Worm (Caenorhabditis elegans) whole organism, L4 larva: ENCODE measurements around the gene chil-8.

Experiments used
- F26F4.8 ChIP-seq: fragments of 200-800 bp; sonication (Bioruptor generic); conservative IDR thresholded peaks from 2 replicates; pipeline ENCODE4 v1.3.6; 2022; ENCODE audit warnings: missing genetic modification characterization, missing compliant biosample characterization
- F49E8.2 ChIP-seq: sonication (generic microtip); optimal IDR thresholded peaks from 2 replicates; lab custom pipeline; 2016; ENCODE audit warnings: missing compliant biosample characterization, mild to moderate bottlenecking, missing genetic modification characterization, borderline replicate concordance
- R02D3.7 ChIP-seq: fragments of 150-350 bp; sonication (generic microtip); optimal IDR thresholded peaks from 3 replicates; lab custom pipeline; 2014; ENCODE audit warnings: missing biosample characterization, missing genetic modification characterization
- Y5F2A.4 ChIP-seq: fragments of 200-800 bp; sonication (Bioruptor generic); optimal IDR thresholded peaks from 2 replicates; lab custom pipeline; 2018; ENCODE audit warnings: mild to moderate bottlenecking, missing genetic modification characterization, missing compliant biosample characterization
- ama-1 ChIP-seq: fragments of 150-350 bp; optimal IDR thresholded peaks from 2 replicates; lab custom pipeline; 2014; ENCODE audit warnings: inconsistent platforms, mixed read lengths
- dpl-1 ChIP-seq: fragments of 150-350 bp; optimal IDR thresholded peaks from 2 replicates; lab custom pipeline; 2014; ENCODE audit warnings: missing biosample characterization, missing genetic modification reagents, missing genetic modification characterization
- fos-1 ChIP-seq: fragments of 150-350 bp; optimal IDR thresholded peaks from 2 replicates; lab custom pipeline; 2014; ENCODE audit warnings: missing biosample characterization, missing genetic modification characterization
- hmg-1.1 ChIP-seq: fragments of 200-800 bp; sonication (Bioruptor generic); IDR thresholded peaks from 2 replicates; pipeline ENCODE4 v1.3.6; 2022; ENCODE audit warnings: missing genetic modification reagents, missing genetic modification characterization, missing compliant biosample characterization
- lin-39 ChIP-seq: fragments of 150-350 bp; optimal IDR thresholded peaks from 2 replicates; lab custom pipeline; 2014; ENCODE audit warnings: missing biosample characterization, missing genetic modification reagents, missing genetic modification characterization
- nhr-10 ChIP-seq: fragments of 150-350 bp; optimal IDR thresholded peaks from 2 replicates; lab custom pipeline; 2014; ENCODE audit warnings: missing biosample characterization, missing genetic modification characterization
- nhr-237 ChIP-seq: sonication (generic microtip); optimal IDR thresholded peaks from 2 replicates; lab custom pipeline; 2017; ENCODE audit warnings: missing biosample characterization, missing genetic modification characterization
- nhr-48 ChIP-seq: sonication (generic microtip); optimal IDR thresholded peaks from 2 replicates; lab custom pipeline; 2016; ENCODE audit warnings: mild to moderate bottlenecking, missing genetic modification characterization, missing compliant biosample characterization
- nhr-76 ChIP-seq: fragments of 150-350 bp; optimal IDR thresholded peaks from 2 replicates; lab custom pipeline; 2014; ENCODE audit warnings: missing biosample characterization, missing genetic modification characterization
- unc-39 ChIP-seq: sonication (generic microtip); optimal IDR thresholded peaks from 2 replicates; lab custom pipeline; 2017; ENCODE audit warnings: missing biosample characterization, missing genetic modification characterization

DNA sequence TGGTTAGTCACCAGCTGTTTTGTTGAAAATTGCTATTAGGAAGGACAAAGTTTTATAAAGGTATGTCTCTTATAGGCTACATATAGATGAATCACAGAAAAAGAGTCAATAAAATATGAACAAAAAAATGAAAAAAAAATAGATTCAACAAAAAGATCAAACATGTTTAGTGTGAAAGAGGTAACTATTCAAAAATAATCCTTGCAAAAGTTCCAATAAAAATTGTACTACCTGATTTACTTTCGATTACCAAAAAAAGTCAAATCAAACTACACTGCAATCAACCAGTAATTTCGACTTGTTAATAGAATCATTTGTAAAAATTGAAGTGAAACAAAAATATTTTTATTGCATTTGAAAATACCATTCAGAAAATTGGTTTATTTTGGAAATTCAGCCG is 21.9 kb downstream of the chil-8 start, which contains the start of gene ZK938.10:
- TF ChIP-seq F49E8.2 (tag; lab: Kevin White, UChicago) (no peak), unc-39 (tag; lab: Kevin White, UChicago) (no peak), F26F4.8 (GFP tag; lab: Robert Waterston, UW) (no peak), nhr-237 (no peak), ama-1 (lab: Kevin White, UChicago) (no peak), lin-39 (no peak), R02D3.7 (tag; lab: Kevin White, UChicago) (no peak), nhr-76 (tag; lab: Kevin White, UChicago) (no peak), fos-1 (tag; lab: Kevin White, UChicago) (no peak), nhr-10 (tag; lab: Kevin White, UChicago) (no peak), nhr-48 (no peak), hmg-1.1 (GFP tag; lab: Robert Waterston, UW) (no peak), Y5F2A.4 (GFP tag; lab: Kevin White, UChicago) (no peak), dpl-1 (GFP tag; lab: Kevin White, UChicago) (no peak)
